Fruit fly (Drosophila melanogaster) whole organism, embryonic: Measurements from ENCODE around the gene wrm2.

Source experiments
- CG11398 ChIP-seq: fragments of 200-800 bp; sonication (Bioruptor generic); optimal IDR thresholded peaks from 2 replicates; lab custom pipeline; 2016; ENCODE audit warnings: missing biosample characterization, missing genetic modification characterization
- CG12744 ChIP-seq: fragments of 200-800 bp; sonication (Bioruptor generic); optimal IDR thresholded peaks from 2 replicates; lab custom pipeline; 2016; ENCODE audit warnings: missing biosample characterization, missing genetic modification characterization
- CG12942 ChIP-seq: fragments of 200-800 bp; sonication (Bioruptor generic); optimal IDR thresholded peaks from 3 replicates; lab custom pipeline; 2016; ENCODE audit warnings: missing biosample characterization, missing genetic modification characterization
- CG14860 ChIP-seq: fragments of 200-800 bp; sonication (Bioruptor generic); IDR thresholded peaks from 3 replicates; pipeline ENCODE4 v1.3.6; 2022; ENCODE audit warnings: missing biosample characterization, missing genetic modification characterization; ENCODE audit not compliant: partially characterized antibody
- CG18599 ChIP-seq: fragments of 200-800 bp; sonication (Bioruptor generic); optimal IDR thresholded peaks from 3 replicates; lab custom pipeline; 2017; ENCODE audit warnings: missing biosample characterization, missing genetic modification characterization, mild to moderate bottlenecking, moderate library complexity, missing genetic modification reagents
- CG31441 ChIP-seq: fragments of 200-800 bp; sonication (Bioruptor generic); IDR thresholded peaks from 2 replicates; pipeline ENCODE4 v1.3.6; 2022; ENCODE audit warnings: missing biosample characterization, missing genetic modification characterization
- CG3163 ChIP-seq: fragments of 200-800 bp; sonication (Bioruptor generic); optimal IDR thresholded peaks from 3 replicates; lab custom pipeline; 2016; ENCODE audit warnings: missing biosample characterization, missing genetic modification characterization
- CG32772 ChIP-seq: fragments of 200-800 bp; sonication (Bioruptor generic); IDR thresholded peaks from 2 replicates; pipeline ENCODE4 v1.3.6; 2022; ENCODE audit warnings: missing biosample characterization, missing genetic modification characterization
- CG3281 ChIP-seq: fragments of 200-800 bp; sonication (Bioruptor generic); optimal IDR thresholded peaks from 3 replicates; lab custom pipeline; 2017; ENCODE audit warnings: missing biosample characterization, mild to moderate bottlenecking, missing genetic modification characterization
- CG3838 ChIP-seq: fragments of 200-800 bp; sonication (Bioruptor generic); optimal IDR thresholded peaks from 3 replicates; lab custom pipeline; 2016; ENCODE audit warnings: missing biosample characterization, missing genetic modification characterization
- CG4820 ChIP-seq: fragments of 200-800 bp; sonication (Bioruptor generic); optimal IDR thresholded peaks from 3 replicates; lab custom pipeline; 2016; ENCODE audit warnings: missing biosample characterization, missing genetic modification characterization
- CG5245 ChIP-seq: fragments of 200-800 bp; sonication (Bioruptor generic); optimal IDR thresholded peaks from 3 replicates; lab custom pipeline; 2016; ENCODE audit warnings: missing biosample characterization, missing genetic modification characterization
- CG6175 ChIP-seq: fragments of 200-800 bp; sonication (Bioruptor generic); IDR thresholded peaks from 3 replicates; pipeline ENCODE4 v1.3.6; 2022; ENCODE audit warnings: missing biosample characterization, missing genetic modification characterization
- CG7271 ChIP-seq: fragments of 200-800 bp; sonication (Bioruptor generic); optimal IDR thresholded peaks from 2 replicates; lab custom pipeline; 2018; ENCODE audit warnings: missing biosample characterization, mild to moderate bottlenecking, missing genetic modification characterization, moderate library complexity
- CG7556 ChIP-seq: fragments of 200-800 bp; sonication (Bioruptor generic); optimal IDR thresholded peaks from 2 replicates; lab custom pipeline; 2017; ENCODE audit warnings: missing biosample characterization, mild to moderate bottlenecking, missing genetic modification characterization
- CG7745 ChIP-seq: fragments of 200-800 bp; sonication (Bioruptor generic); optimal IDR thresholded peaks from 2 replicates; lab custom pipeline; 2018; ENCODE audit warnings: missing biosample characterization, mild to moderate bottlenecking, missing genetic modification characterization, moderate library complexity
- CG7987 ChIP-seq: fragments of 200-800 bp; sonication (Bioruptor generic); optimal IDR thresholded peaks from 2 replicates; lab custom pipeline; 2018; ENCODE audit warnings: missing biosample characterization, mild to moderate bottlenecking, missing genetic modification characterization, moderate library complexity
- CG8281 ChIP-seq: fragments of 200-800 bp; sonication (Bioruptor generic); optimal IDR thresholded peaks from 2 replicates; lab custom pipeline; 2018; ENCODE audit warnings: missing biosample characterization, mild to moderate bottlenecking, missing genetic modification characterization, moderate library complexity
- CG8924 ChIP-seq: fragments of 200-800 bp; optimal IDR thresholded peaks from 3 replicates; lab custom pipeline; 2019; ENCODE audit warnings: missing biosample characterization, mild to moderate bottlenecking, missing genetic modification characterization, moderate library complexity
- CG9215 ChIP-seq: fragments of 200-800 bp; sonication (Bioruptor generic); IDR thresholded peaks from 2 replicates; pipeline ENCODE4 v1.3.6; 2022; ENCODE audit warnings: missing biosample characterization, missing genetic modification characterization
- CG9727 ChIP-seq: fragments of 200-800 bp; sonication (Bioruptor generic); optimal IDR thresholded peaks from 3 replicates; lab custom pipeline; 2017; ENCODE audit warnings: missing biosample characterization, mild to moderate bottlenecking, missing genetic modification characterization
- CrebB ChIP-seq: fragments of 200-800 bp; sonication (Bioruptor generic); optimal IDR thresholded peaks from 3 replicates; lab custom pipeline; 2018; ENCODE audit warnings: missing biosample characterization, mild to moderate bottlenecking, missing genetic modification characterization
- Dad ChIP-seq: fragments of 200-800 bp; sonication (Bioruptor generic); optimal IDR thresholded peaks from 3 replicates; lab custom pipeline; 2016; ENCODE audit warnings: missing biosample characterization, missing genetic modification characterization
- Ets65A ChIP-seq: fragments of 200-800 bp; sonication (Bioruptor generic); peaks from one replicate; lab custom pipeline; 2016; ENCODE audit warnings: missing biosample characterization, missing genetic modification characterization
- HLH54F ChIP-seq: fragments of 200-800 bp; sonication (Bioruptor generic); optimal IDR thresholded peaks from 3 replicates; lab custom pipeline; 2016; ENCODE audit warnings: missing biosample characterization, missing genetic modification characterization
- Nf-YC ChIP-seq: fragments of 200-800 bp; optimal IDR thresholded peaks from 3 replicates; lab custom pipeline; 2019; ENCODE audit warnings: missing biosample characterization, mild to moderate bottlenecking, missing genetic modification characterization, moderate library complexity
- NfI ChIP-seq: fragments of 200-800 bp; sonication (Bioruptor generic); optimal IDR thresholded peaks from 3 replicates; lab custom pipeline; 2018; ENCODE audit warnings: missing biosample characterization, mild to moderate bottlenecking, missing genetic modification characterization, moderate library complexity
- PHDP ChIP-seq: fragments of 200-800 bp; sonication (Bioruptor generic); optimal IDR thresholded peaks from 3 replicates; lab custom pipeline; 2018; ENCODE audit warnings: missing biosample characterization, mild to moderate bottlenecking, missing genetic modification characterization, moderate library complexity
- Rfx ChIP-seq: fragments of 200-800 bp; sonication (Bioruptor generic); IDR thresholded peaks from 2 replicates; pipeline ENCODE4 v1.3.6; 2022; ENCODE audit warnings: missing biosample characterization, missing genetic modification characterization
- Rx ChIP-seq: fragments of 200-800 bp; sonication (Bioruptor generic); IDR thresholded peaks from 2 replicates; pipeline ENCODE4 v1.3.6; 2022; ENCODE audit warnings: missing biosample characterization, missing genetic modification characterization
- Trl ChIP-seq, 3 experiments: fragments of >200 bp in 2 of 3; fragments of 200-800 bp in 1 of 3; sonication (Bioruptor generic) in 1 of 3; optimal IDR thresholded peaks; 2 replicates in 1 of 3; 3 replicates in 2 of 3; lab custom pipeline; 2016 to 2017; ENCODE audit warnings: missing biosample characterization in 1 of 3, missing genetic modification characterization in 1 of 3
- Usf ChIP-seq: fragments of 200-800 bp; sonication (Bioruptor generic); optimal IDR thresholded peaks from 2 replicates; lab custom pipeline; 2017; ENCODE audit warnings: missing genotype, missing biosample characterization, missing genetic modification characterization
- Vsx1 ChIP-seq: fragments of 200-800 bp; sonication (Bioruptor generic); optimal IDR thresholded peaks from 2 replicates; lab custom pipeline; 2017; ENCODE audit warnings: missing biosample characterization, mild to moderate bottlenecking, missing genetic modification characterization, missing genetic modification reagents
- aop ChIP-seq: fragments of 200-800 bp; sonication (Bioruptor generic); IDR thresholded peaks from 2 replicates; pipeline ENCODE4 v1.3.6; 2022; ENCODE audit warnings: missing biosample characterization, missing genetic modification characterization
- cas ChIP-seq: fragments of 200-800 bp; sonication (Bioruptor generic); IDR thresholded peaks from 2 replicates; pipeline ENCODE4 v1.3.6; 2022; ENCODE audit warnings: missing biosample characterization, missing genetic modification characterization
- emc ChIP-seq: fragments of 200-800 bp; sonication (Bioruptor generic); optimal IDR thresholded peaks from 2 replicates; lab custom pipeline; 2016; ENCODE audit warnings: missing biosample characterization, missing genetic modification characterization
- eve ChIP-seq, 2 experiments: fragments of >200 bp; optimal IDR thresholded peaks; 2 replicates each; lab custom pipeline; 2017; ENCODE audit warnings: missing biosample characterization in 2 of 2, missing genetic modification characterization in 2 of 2
- eyg ChIP-seq: fragments of 200-800 bp; sonication (Bioruptor generic); optimal IDR thresholded peaks from 3 replicates; lab custom pipeline; 2016; ENCODE audit warnings: missing biosample characterization, missing genetic modification characterization
- fd96Cb ChIP-seq: fragments of 200-800 bp; sonication (Bioruptor generic); optimal IDR thresholded peaks from 2 replicates; lab custom pipeline; 2018; ENCODE audit warnings: missing biosample characterization, mild to moderate bottlenecking, missing genetic modification characterization, moderate library complexity
- gcm2 ChIP-seq: fragments of 200-800 bp; sonication (Bioruptor generic); optimal IDR thresholded peaks from 2 replicates; lab custom pipeline; 2016; ENCODE audit warnings: missing biosample characterization, missing genetic modification characterization
- her ChIP-seq: fragments of 200-800 bp; sonication (Bioruptor generic); optimal IDR thresholded peaks from 2 replicates; lab custom pipeline; 2016; ENCODE audit warnings: missing biosample characterization, missing genetic modification characterization
- insv ChIP-seq, 2 experiments: fragments of 200-800 bp; sonication (Bioruptor generic); optimal IDR thresholded peaks; 3 replicates each; lab custom pipeline; 2016 to 2018; ENCODE audit warnings: missing biosample characterization in 2 of 2, missing genetic modification characterization in 2 of 2
- kay ChIP-seq: fragments of 200-800 bp; sonication (Bioruptor generic); optimal IDR thresholded peaks from 2 replicates; lab custom pipeline; 2016; ENCODE audit warnings: missing biosample characterization, missing genetic modification characterization
- knrl ChIP-seq: fragments of 200-800 bp; sonication (Bioruptor generic); IDR thresholded peaks from 3 replicates; pipeline ENCODE4 v1.3.6; 2022; ENCODE audit warnings: missing biosample characterization, missing genetic modification characterization; ENCODE audit not compliant: partially characterized antibody
- prd ChIP-seq, 3 experiments: fragments of >200 bp in 2 of 3; fragments of 200-800 bp in 1 of 3; sonication (Bioruptor generic) in 1 of 3; optimal IDR thresholded peaks in 2 of 3; IDR thresholded peaks in 1 of 3; 2 replicates in 2 of 3; 3 replicates in 1 of 3; pipeline versions ENCODE4 v1.3.6 to Lab custom; 2017 to 2022; ENCODE audit warnings: missing biosample characterization in 1 of 3, missing genetic modification characterization in 1 of 3
- pzg ChIP-seq: fragments of 200-800 bp; sonication (Bioruptor generic); optimal IDR thresholded peaks from 3 replicates; lab custom pipeline; 2018; ENCODE audit warnings: missing biosample characterization, mild to moderate bottlenecking, missing genetic modification characterization, moderate library complexity
- rib ChIP-seq: fragments of 200-800 bp; sonication (Bioruptor generic); IDR thresholded peaks from 2 replicates; pipeline ENCODE4 v1.3.6; 2022; ENCODE audit warnings: missing biosample characterization, missing genetic modification characterization
- scrt ChIP-seq: fragments of 200-800 bp; sonication (Bioruptor generic); optimal IDR thresholded peaks from 2 replicates; lab custom pipeline; 2018; ENCODE audit warnings: missing biosample characterization, mild to moderate bottlenecking, missing genetic modification characterization, moderate library complexity
- tin ChIP-seq: fragments of 200-800 bp; sonication (Bioruptor generic); optimal IDR thresholded peaks from 3 replicates; lab custom pipeline; 2016; ENCODE audit warnings: missing biosample characterization, missing genetic modification characterization
- tio ChIP-seq: fragments of 200-800 bp; sonication (Bioruptor generic); optimal IDR thresholded peaks from 2 replicates; lab custom pipeline; 2017; ENCODE audit warnings: missing biosample characterization, missing genetic modification characterization, inconsistent platforms
- trem ChIP-seq: fragments of 200-800 bp; optimal IDR thresholded peaks from 3 replicates; lab custom pipeline; 2019; ENCODE audit warnings: missing biosample characterization, mild to moderate bottlenecking, missing genetic modification characterization, moderate library complexity
- twi ChIP-seq: fragments of 200-800 bp; optimal IDR thresholded peaks from 2 replicates; lab custom pipeline; 2019; ENCODE audit warnings: missing biosample characterization, mild to moderate bottlenecking, missing genetic modification characterization, moderate library complexity

wrm2 gene

DNA sequence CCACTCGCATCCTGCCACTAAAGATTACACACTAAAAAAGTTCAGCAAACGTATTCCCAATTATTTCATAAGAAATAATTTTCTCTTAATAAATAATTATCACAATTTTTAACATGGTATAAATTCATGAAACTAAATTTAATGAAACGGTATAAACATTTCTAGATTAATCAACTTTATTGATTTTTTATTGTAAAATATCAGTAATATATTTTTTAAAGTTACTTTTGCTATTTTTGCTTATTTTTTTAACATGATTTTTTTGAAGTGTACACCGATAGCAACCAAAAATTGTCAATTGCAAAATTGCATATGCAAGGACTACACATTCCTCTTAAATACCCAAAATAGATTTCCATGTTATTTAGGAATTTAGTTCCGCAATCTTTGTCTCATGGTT is 20.9 kb downstream of the wrm2 start (continued):
- TF ChIP-seq Vsx1 (GFP tag; lab: Kevin White, UChicago) (no peak), CG7745 (no peak), CG32772 (GFP tag; lab: Robert Waterston, UW) (no peak), Nf-YC (tag; lab: Kevin White, UChicago) (no peak), CG9727 (peak; percentile 17), HLH54F (no peak), gcm2 (GFP tag; lab: Kevin White, UChicago) (no peak), CrebB (tag; lab: Kevin White, UChicago) (no peak), Usf (GFP tag; lab: Kevin White, UChicago) (no peak), trem (no peak), CG18599 (peak; percentile 43), prd (optimal IDR thresholded peaks at IDR 0.05; lab: Kevin White, UChicago) (no peak), prd (GFP tag; IDR thresholded peaks at IDR 0.05; lab: Robert Waterston, UW) (no peak), Rx (no peak), kay (no peak), CG14860 (GFP tag; lab: Robert Waterston, UW) (no peak), knrl (GFP tag; lab: Robert Waterston, UW) (no peak), CG4820 (GFP tag; lab: Kevin White, UChicago) (no peak), CG31441 (0 out of 2 replicates have a peak, but pooled peaks have one; percentile 14), fd96Cb (tag; lab: Kevin White, UChicago) (no peak), CG11398 (no peak), NfI (no peak), pzg (GFP tag; lab: Kevin White, UChicago) (no peak), aop (GFP tag; lab: Robert Waterston, UW) (no peak), CG7556 (GFP tag; lab: Kevin White, UChicago) (peak; percentile 61), tio (no peak), cas (GFP tag; lab: Robert Waterston, UW) (no peak), tin (GFP tag; lab: Kevin White, UChicago) (no peak), Dad (no peak), CG3838 (no peak), rib (GFP tag; lab: Robert Waterston, UW) (no peak), Ets65A (GFP tag; lab: Kevin White, UChicago) (no peak), CG7987 (no peak)

dm6 chr3L:7313559-7314132 is 21.4 kb downstream of the wrm2 start:
- TF ChIP-seq twi (no peak), CG12942 (GFP tag; lab: Kevin White, UChicago) (no peak), scrt (GFP tag; lab: Kevin White, UChicago) (peak; percentile 91), CG7271 (no peak), emc (GFP tag; lab: Kevin White, UChicago) (no peak), insv (GFP tag; optimal IDR thresholded peaks at IDR 0.05; lab: Kevin White, UChicago) (no peak), CG3281 (GFP tag; lab: Kevin White, UChicago) (no peak), eve (GFP tag; optimal IDR thresholded peaks at IDR 0.05; lab: Kevin White, UChicago) (no peak), CG8924 (tag; lab: Kevin White, UChicago) (no peak), Trl (optimal IDR thresholded peaks at IDR 0.05; lab: Kevin White, UChicago) (peak; percentile 41 to 77), Trl (GFP tag; optimal IDR thresholded peaks at IDR 0.05; lab: Kevin White, UChicago) (no peak), CG5245 (GFP tag; lab: Kevin White, UChicago) (no peak), her (GFP tag; lab: Kevin White, UChicago) (no peak), CG12744 (GFP tag; lab: Kevin White, UChicago) (no peak), CG3163 (GFP tag; lab: Kevin White, UChicago) (peak; percentile 17), CG6175 (no peak), CG8281 (no peak), Ets65A (GFP tag; lab: Kevin White, UChicago) (peak; percentile 6), CG9215 (no peak), Rfx (GFP tag; lab: Robert Waterston, UW) (0 out of 2 replicates have a peak, but pooled peaks have one; percentile 12), eyg (GFP tag; lab: Kevin White, UChicago) (no peak), PHDP (tag; lab: Kevin White, UChicago) (no peak), trem (no peak)
